Fruit fly (Drosophila melanogaster): ENCODE results near the gene TyrR.
A peak's percentile ranks its signal among the peaks of the same experiment; 100 is the strongest.

Gene TyrR

dm6 chr3R:17718051-17718693 lies 44.8 kb downstream of the TyrR start, which contains the start of gene osa:
Gene osa, minus strand, starts transcription at chr3R:17718350.
- peak; percentile 24 for TF ChIP-seq noc (tag; optimal IDR thresholded peaks at IDR 0.05)

DNA sequence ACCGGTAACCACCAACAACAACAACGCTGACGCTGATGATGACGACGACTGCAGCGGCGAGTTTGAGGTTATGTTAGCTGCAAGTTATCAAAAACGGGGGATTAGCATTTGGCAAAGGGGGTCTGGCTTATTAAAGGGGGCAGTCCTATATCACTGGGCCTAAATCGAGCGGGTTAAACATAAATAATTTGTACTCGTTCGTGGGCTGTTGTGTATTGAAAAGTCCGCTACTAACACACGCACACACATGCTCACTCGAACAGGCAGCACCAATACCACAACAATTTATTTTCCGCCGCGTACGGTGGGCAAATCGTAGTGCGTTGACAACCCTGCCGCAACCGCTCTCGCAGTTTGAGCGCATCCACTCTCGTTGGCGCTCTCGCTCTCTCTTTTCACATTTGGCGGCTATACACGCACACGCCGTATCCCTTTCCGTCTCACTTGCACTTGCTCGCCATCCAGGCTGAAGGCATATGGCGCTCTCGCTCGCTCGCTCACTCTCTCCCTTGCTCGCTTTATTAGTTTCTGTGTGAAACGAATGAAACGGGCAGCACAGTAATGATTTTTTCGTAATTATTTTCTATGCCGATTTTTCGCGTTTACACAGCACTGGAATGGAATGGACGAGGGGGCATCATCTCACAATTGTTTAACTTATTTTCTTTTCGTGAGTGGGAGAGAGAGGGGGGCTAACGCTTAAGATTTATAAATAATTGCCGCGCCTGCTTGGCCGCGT lies 46.0 kb downstream of the TyrR start:
- TF ChIP-seq noc (tag; optimal IDR thresholded peaks at IDR 0.05) = no peak

DNA sequence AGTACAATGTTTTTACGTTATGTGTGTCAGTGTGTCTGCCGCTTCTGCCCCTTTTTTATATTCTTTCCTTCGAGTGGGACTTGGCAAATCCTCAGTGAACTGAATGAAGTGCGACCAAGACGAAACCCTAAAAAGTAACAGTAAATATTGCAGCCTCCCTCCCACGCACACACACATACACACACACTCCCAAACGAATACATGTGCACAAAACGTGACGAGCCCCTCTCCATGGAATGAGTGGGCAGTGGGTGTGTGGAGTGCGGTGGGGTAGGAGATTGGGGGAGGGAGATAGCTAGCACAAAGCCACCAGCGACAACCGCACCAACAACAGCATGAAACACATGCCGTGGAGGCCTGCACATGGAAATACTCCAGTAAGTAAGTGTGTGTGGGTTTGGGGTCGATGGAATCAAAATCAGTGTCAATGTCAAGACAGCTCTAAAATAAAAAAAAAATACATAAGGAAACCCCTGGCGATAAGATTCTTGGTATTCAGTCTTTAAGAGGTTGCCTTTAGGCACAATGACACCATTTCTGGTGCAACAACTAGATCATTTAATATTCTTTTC lies 48.1 kb downstream of the TyrR start:
- no peak for TF ChIP-seq noc (tag; optimal IDR thresholded peaks at IDR 0.05)

DNA sequence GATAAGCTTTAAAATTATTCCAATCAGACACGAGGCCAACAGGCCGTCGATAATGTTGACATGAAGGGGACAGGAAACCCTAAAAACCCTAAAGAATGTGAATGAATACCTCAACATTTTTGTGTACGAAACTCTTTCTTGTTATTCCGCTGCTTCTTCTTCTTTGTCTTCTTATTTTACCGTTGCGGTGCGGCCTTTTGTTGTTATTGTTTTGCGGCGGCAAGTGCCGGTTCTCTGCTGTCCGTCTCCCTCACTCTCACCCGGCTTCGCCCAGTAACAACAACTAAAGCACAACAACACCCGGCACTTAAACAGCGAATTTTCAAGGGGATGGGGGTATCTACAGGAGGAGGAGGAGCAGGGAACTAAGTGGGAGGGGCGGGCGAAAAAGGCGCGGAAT lies 48.6 kb downstream of the TyrR start:
- peak; percentile 6 for TF ChIP-seq noc (tag; optimal IDR thresholded peaks at IDR 0.05)

dm6 chr3R:17712623-17713521 lies 50.1 kb downstream of the TyrR start:
- no peak for TF ChIP-seq noc (tag; optimal IDR thresholded peaks at IDR 0.05)

dm6 chr3R:17711646-17711975 lies 51.4 kb downstream of the TyrR start:
- TF ChIP-seq noc (tag; optimal IDR thresholded peaks at IDR 0.05) = no peak

dm6 chr3R:17710900-17711645 lies 51.9 kb downstream of the TyrR start:
- TF ChIP-seq noc (tag; optimal IDR thresholded peaks at IDR 0.05) = no peak

- TF ChIP-seq noc (tag; optimal IDR thresholded peaks at IDR 0.05) = no peak
These were observed 52.6 kb downstream of the TyrR start for dm6 chr3R:17710418-17710817.

- TF ChIP-seq noc (tag; optimal IDR thresholded peaks at IDR 0.05) = no peak
These were observed 53.3 kb downstream of the TyrR start for dm6 chr3R:17709623-17710145.

- TF ChIP-seq noc (tag; optimal IDR thresholded peaks at IDR 0.05) = no peak
These were observed 54.1 kb downstream of the TyrR start for dm6 chr3R:17708778-17709476.

- TF ChIP-seq noc (tag; optimal IDR thresholded peaks at IDR 0.05) = no peak
These were observed 55.2 kb downstream of the TyrR start for dm6 chr3R:17707799-17708198.

DNA sequence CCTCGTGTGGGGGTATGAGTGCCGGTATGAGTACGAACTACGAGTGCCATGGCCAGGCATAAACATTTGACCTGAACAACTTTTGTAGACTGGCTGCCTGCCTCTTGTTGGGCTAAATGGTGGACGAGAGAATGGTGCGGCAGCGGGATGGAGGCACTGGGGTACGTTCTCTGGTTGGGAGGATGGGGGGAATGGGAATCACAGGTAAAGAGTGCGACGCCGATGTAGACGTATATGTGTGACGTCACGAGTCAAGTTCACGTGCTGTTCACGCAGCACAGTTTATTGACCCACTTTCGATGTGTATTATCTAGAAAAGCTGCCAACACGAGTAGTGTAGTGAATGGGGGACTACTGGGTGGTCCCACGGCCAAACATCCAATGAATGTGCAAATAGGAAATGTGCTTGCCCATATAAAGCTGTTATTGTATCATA lies 56.0 kb downstream of the TyrR start:
- TF ChIP-seq noc (tag; optimal IDR thresholded peaks at IDR 0.05) = no peak

- no peak for TF ChIP-seq noc (tag; optimal IDR thresholded peaks at IDR 0.05)
These were observed 56.8 kb downstream of the TyrR start for dm6 chr3R:17705899-17706831.
